Fruit fly (Drosophila melanogaster): ENCODE data around the gene CG2113.

DNA sequence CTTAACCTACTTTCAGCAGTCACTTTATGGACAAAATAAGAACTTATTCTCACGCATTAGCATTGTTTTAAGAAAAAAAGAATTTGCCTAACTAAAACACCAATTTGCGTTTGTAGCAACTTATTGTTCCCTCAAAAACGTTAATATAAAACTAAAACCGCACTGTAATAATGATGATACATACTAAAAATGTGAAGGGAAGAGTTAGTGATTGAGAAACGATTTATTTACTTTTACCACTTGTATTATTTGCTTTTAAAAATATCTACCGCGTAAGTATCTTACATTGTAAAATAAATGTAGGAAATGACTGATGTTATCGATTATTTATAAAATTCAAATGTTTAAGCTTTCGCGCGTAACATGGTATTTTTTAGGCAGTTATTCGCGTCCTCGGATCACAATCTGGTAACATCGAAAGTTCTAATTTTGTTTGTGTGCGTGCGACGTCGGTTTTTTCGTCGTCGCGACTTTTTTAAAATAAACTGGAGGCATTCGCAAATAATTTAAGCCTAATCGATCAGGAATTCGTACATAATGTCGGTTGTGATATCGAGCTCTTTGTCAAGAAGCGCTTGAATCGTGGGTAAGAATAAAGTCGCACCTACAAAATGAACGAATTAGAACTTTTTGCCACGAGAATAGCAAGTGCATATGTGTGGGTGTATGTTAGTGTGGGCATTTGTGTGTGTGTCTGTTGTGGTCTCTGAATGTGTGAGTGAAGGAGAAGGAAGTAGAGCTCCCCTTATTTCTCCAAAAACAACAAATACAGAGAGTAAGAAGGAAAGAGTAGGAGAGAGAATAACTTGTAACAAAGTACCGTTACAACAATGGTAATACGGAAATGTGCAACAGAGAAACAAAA, 40.0 kb downstream of the CG2113 start, which contains the start of gene CG2162:
- TF ChIP-seq schlank (tag; optimal IDR thresholded peaks at IDR 0.05) (no peak), crp (GFP tag; optimal IDR thresholded peaks at IDR 0.05) (no peak), sna (GFP tag; IDR thresholded peaks at IDR 0.05; ENCODE audit: partially characterized antibody) (no peak), nmo (GFP tag; optimal IDR thresholded peaks at IDR 0.05) (peak; percentile 0), CG3995 (GFP tag; optimal IDR thresholded peaks at IDR 0.05) (peak; percentile 1), Abd-B (GFP tag; optimal IDR thresholded peaks at IDR 0.05) (no peak), CG8359 (GFP tag; optimal IDR thresholded peaks at IDR 0.05; ENCODE audit: borderline replicate concordance) (no peak), CG10267 (tag; optimal IDR thresholded peaks at IDR 0.05) (peak; percentile 13), salm (tag; optimal IDR thresholded peaks at IDR 0.05) (no peak), Deaf1 (tag; optimal IDR thresholded peaks at IDR 0.05) (peak; percentile 80), CG31441 (GFP tag; IDR thresholded peaks at IDR 0.05) (no peak), ara (GFP tag; IDR thresholded peaks at IDR 0.05) (no peak), gsb-n (tag; optimal IDR thresholded peaks at IDR 0.05) (no peak)

Measured in whole organism, embryonic.